Fruit fly (Drosophila melanogaster): ENCODE data around the gene Frl.

DNA sequence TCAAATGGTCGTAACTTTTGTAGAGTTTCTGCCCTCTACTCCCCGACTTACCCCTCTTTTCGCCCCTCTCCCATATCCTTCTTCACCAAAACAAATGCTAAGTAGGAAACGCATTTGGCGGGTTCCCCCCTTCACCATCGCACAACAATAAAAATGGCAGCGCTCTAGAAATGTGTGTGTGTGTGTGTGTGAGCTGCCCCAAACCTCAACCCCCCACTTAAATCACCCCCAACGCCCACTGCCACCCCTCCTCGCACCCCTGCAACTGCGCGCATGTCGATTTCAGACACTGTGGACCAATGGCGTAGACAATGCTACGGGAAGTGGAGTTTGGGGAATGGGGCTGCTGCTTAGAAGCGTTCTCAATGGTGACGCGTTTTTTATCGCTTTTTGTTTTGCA is 56.8 kb downstream of the Frl start:
- no peak for TF ChIP-seq CG33213 (GFP tag; optimal IDR thresholded peaks at IDR 0.05)
- TF ChIP-seq dati (GFP tag; IDR thresholded peaks at IDR 0.05), result no peak
- no peak for TF ChIP-seq CG11093 (GFP tag; IDR thresholded peaks at IDR 0.05)
- TF ChIP-seq amos (GFP tag; IDR thresholded peaks at IDR 0.05; ENCODE audit: partially characterized antibody), result no peak
- TF ChIP-seq Hey (tag; optimal IDR thresholded peaks at IDR 0.05), result no peak
- TF ChIP-seq CG18011 (GFP tag; optimal IDR thresholded peaks at IDR 0.05), result no peak
- TF ChIP-seq CG10959 (GFP tag; IDR thresholded peaks at IDR 0.05), result no peak
- no peak for TF ChIP-seq Xbp1 (GFP tag; optimal IDR thresholded peaks at IDR 0.05)
- TF ChIP-seq Camta (GFP tag; optimal IDR thresholded peaks at IDR 0.05), result no peak
- TF ChIP-seq yki (optimal IDR thresholded peaks at IDR 0.05), result no peak
- TF ChIP-seq Dfd (GFP tag; optimal IDR thresholded peaks at IDR 0.05), result no peak
- TF ChIP-seq CG5245 (GFP tag; optimal IDR thresholded peaks at IDR 0.05), result no peak
- TF ChIP-seq CG4820 (GFP tag; optimal IDR thresholded peaks at IDR 0.05), result no peak
